Worm (Caenorhabditis elegans): ENCODE results near the gene sre-6.

sre-6 gene

DNA sequence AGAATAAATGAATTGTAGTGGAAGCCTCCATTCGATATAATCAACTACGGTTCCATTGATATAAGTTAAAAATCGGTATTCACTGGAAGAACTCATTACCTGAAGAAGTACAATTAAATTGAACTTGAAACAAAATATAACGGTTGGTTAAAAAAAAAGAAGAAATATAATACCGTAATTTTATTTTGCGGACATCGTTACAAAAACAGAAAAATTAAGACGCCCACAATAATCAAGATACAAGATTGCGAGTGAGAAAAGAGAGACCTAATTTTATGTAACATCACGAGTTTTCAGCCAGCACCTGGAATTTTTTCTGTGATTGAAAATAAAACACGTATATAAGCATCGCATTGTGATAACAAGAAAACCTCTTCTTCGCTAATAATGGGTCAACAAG is at the start of gene sre-6:
sre-6 (minus strand) TSS at position 101 of the 400 bp plus-strand sequence.
- TF ChIP-seq hnd-1 (tag; optimal IDR thresholded peaks at IDR 0.05) (no peak), ceh-36 (tag; optimal IDR thresholded peaks at IDR 0.05) (no peak), tbx-11 (GFP tag; IDR thresholded peaks at IDR 0.05) (no peak), hmbx-1 (tag; optimal IDR thresholded peaks at IDR 0.05) (no peak), flt-1 (GFP tag; IDR thresholded peaks at IDR 0.05) (no peak), ama-1 (optimal IDR thresholded peaks at IDR 0.05) (no peak)

DNA sequence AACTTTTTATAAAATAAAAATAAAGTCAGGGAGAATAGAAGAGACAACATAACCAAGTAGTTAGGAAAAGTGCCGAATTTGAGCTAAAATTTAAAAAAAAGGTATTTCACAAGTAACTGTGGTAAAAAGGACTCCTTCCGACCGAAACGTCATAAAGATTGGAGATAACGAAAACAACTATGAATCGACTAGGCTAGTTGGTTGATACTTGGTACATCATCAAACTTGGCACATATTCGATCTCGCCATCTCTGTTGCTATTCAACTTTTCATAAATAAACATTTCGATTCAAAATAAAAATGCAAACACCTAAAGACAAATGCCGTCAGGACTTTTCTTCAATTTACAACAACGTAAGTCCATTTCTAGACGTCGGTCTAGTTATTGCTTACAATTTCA is 49.2 kb upstream of the sre-6 start, which contains the start of gene C29A12.22:
C29A12.22 (plus strand) TSS at position 301 of the 400 bp plus-strand sequence.
- no peak for TF ChIP-seq ceh-13 (GFP tag; optimal IDR thresholded peaks at IDR 0.05)
- no peak for TF ChIP-seq ama-1 (optimal IDR thresholded peaks at IDR 0.05)
- no peak for TF ChIP-seq ceh-36 (tag; optimal IDR thresholded peaks at IDR 0.05)
- no peak for TF ChIP-seq hmg-4 (GFP tag; optimal IDR thresholded peaks at IDR 0.05)
- TF ChIP-seq tbx-11 (GFP tag; IDR thresholded peaks at IDR 0.05) = no peak
- TF ChIP-seq ets-7 (tag; optimal IDR thresholded peaks at IDR 0.05) = no peak
- TF ChIP-seq pes-1 (GFP tag; IDR thresholded peaks at IDR 0.05) = no peak

DNA sequence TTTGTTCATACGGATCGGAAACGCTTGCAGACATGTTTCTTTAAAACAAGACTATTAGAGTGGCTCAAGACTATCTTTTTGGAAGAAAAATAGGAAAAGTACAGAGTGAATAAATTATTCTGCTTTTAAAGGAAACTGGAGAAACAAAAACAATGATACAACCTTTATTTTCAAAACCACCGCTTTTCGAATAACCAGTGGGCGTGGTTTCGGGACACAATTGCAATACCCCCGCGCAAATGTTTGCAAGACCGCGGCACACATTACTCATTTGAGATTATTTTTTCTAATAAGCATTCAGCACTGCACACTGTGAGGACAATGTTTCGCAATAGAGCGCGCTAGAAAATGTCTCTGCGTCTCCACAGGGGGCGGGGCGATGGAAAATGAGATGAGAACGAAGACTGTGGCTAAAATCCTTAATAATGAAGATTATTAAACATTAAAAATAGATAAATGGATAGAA is 45.3 kb upstream of the sre-6 start, which contains the start of gene plrg-1:
plrg-1 (minus strand) TSS at position 51 of the 466 bp plus-strand sequence.
- TF ChIP-seq hmg-4 (GFP tag; optimal IDR thresholded peaks at IDR 0.05) = peak; percentile 88
- no peak; the same call in 1 of the 2 replicates for TF ChIP-seq pes-1 (GFP tag; IDR thresholded peaks at IDR 0.05)
- peak; percentile 64 for TF ChIP-seq B0310.2 (tag; optimal IDR thresholded peaks at IDR 0.05)
- peak; percentile 89 for TF ChIP-seq scrt-1 (GFP tag; IDR thresholded peaks at IDR 0.05)
- peak; percentile 89 for TF ChIP-seq sea-1 (GFP tag; conservative IDR thresholded peaks at IDR 0.05)
- TF ChIP-seq F13C5.2 (tag; optimal IDR thresholded peaks at IDR 0.05) = peak; percentile 94
- TF ChIP-seq aly-1 (tag; optimal IDR thresholded peaks at IDR 0.05) = peak; percentile 72
- peak; percentile 64 for TF ChIP-seq ceh-13 (GFP tag; optimal IDR thresholded peaks at IDR 0.05)
- TF ChIP-seq tbx-37 (GFP tag; conservative IDR thresholded peaks at IDR 0.05) = peak; percentile 88
- TF ChIP-seq ceh-36 (tag; optimal IDR thresholded peaks at IDR 0.05) = peak; percentile 88
- peak; percentile 41 for TF ChIP-seq hmbx-1 (tag; optimal IDR thresholded peaks at IDR 0.05)
- peak; percentile 77 for TF ChIP-seq flt-1 (GFP tag; IDR thresholded peaks at IDR 0.05)
- peak; percentile 80 for TF ChIP-seq tbx-11 (GFP tag; IDR thresholded peaks at IDR 0.05)
- TF ChIP-seq tra-4 (tag; optimal IDR thresholded peaks at IDR 0.05) = peak; percentile 32
- TF ChIP-seq ets-7 (tag; optimal IDR thresholded peaks at IDR 0.05) = peak; percentile 78
- TF ChIP-seq hnd-1 (tag; optimal IDR thresholded peaks at IDR 0.05) = peak; percentile 61
- no peak for TF ChIP-seq ama-1 (optimal IDR thresholded peaks at IDR 0.05)

DNA sequence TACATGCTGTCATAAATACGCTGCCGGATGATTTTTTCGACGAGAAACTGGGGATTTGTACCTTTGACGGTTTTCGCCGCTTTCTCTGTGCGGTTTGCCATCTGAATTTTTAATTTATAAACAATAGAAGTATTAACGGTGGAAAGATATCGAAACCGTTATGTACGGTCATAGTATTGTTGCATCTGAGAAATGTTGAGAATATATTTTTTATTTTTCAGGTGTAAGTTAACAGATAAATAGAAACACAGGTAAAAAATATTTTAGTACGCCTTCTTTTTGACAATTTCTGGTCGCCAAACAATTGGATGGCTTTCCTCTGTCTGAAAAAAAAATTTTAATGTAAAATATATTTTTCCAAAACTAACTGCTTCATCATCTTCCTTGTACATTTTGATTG is 43.3 kb upstream of the sre-6 start, which contains the start of gene prp-38:
prp-38 (minus strand) TSS at position 101 of the 400 bp plus-strand sequence.
- TF ChIP-seq flt-1 (GFP tag; IDR thresholded peaks at IDR 0.05) (no peak), hmg-4 (GFP tag; optimal IDR thresholded peaks at IDR 0.05) (no peak), hnd-1 (tag; optimal IDR thresholded peaks at IDR 0.05) (no peak)

DNA sequence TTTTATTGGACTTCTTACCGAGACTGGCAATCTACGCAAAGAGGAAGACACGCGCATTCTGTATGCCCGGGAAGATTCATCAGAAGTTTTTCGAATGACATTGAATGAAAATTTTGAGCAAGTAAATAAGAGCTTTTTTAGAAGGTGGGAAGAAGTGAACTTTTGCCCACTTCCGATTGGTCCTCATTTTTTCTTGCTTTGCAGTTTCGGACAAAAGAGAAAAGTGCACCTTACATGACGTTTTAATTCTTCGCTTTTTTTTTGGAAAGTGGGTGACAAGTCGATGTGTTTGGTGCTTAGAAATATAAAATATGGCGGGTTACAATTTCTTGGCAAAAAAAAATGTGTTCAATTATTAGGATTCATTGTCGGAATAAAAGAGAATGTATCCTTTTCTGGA is 41.8 kb upstream of the sre-6 start, which contains the start of gene secs-1:
secs-1 (minus strand) TSS at position 101 of the 400 bp plus-strand sequence.
- TF ChIP-seq flt-1 (GFP tag; IDR thresholded peaks at IDR 0.05) = no peak
- TF ChIP-seq ceh-13 (GFP tag; optimal IDR thresholded peaks at IDR 0.05) = no peak
- no peak for TF ChIP-seq tbx-37 (GFP tag; conservative IDR thresholded peaks at IDR 0.05)

DNA sequence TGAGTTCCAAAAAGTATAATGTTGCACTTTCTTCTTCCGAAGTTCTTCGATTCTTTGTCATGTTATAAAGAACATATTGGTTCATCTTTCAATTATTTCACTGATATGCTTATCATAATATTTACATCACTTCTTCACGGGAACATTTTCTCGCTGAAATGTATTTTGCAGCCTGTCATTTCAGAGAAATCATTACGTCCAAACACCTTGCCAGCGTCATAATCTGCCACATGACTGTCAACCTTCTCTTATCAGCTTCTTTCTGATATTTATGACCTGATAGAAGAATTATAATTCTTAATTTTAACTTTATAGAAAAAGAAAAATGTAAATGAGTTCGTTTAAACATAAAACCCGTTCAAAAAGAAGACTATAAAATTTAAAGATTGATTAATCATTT is 39.5 kb upstream of the sre-6 start:
- no peak for TF ChIP-seq tbx-37 (GFP tag; conservative IDR thresholded peaks at IDR 0.05)
- no peak for TF ChIP-seq tbx-11 (GFP tag; IDR thresholded peaks at IDR 0.05)
- TF ChIP-seq hnd-1 (tag; optimal IDR thresholded peaks at IDR 0.05) = no peak
- TF ChIP-seq hmbx-1 (tag; optimal IDR thresholded peaks at IDR 0.05) = no peak
- no peak for TF ChIP-seq flt-1 (GFP tag; IDR thresholded peaks at IDR 0.05)
- TF ChIP-seq F13C5.2 (tag; optimal IDR thresholded peaks at IDR 0.05) = no peak
- no peak for TF ChIP-seq ceh-13 (GFP tag; optimal IDR thresholded peaks at IDR 0.05)
- TF ChIP-seq hmg-4 (GFP tag; optimal IDR thresholded peaks at IDR 0.05) = no peak
- no peak for TF ChIP-seq tra-4 (tag; optimal IDR thresholded peaks at IDR 0.05)
- no peak for TF ChIP-seq ceh-36 (tag; optimal IDR thresholded peaks at IDR 0.05)
- TF ChIP-seq scrt-1 (GFP tag; IDR thresholded peaks at IDR 0.05) = no peak

DNA sequence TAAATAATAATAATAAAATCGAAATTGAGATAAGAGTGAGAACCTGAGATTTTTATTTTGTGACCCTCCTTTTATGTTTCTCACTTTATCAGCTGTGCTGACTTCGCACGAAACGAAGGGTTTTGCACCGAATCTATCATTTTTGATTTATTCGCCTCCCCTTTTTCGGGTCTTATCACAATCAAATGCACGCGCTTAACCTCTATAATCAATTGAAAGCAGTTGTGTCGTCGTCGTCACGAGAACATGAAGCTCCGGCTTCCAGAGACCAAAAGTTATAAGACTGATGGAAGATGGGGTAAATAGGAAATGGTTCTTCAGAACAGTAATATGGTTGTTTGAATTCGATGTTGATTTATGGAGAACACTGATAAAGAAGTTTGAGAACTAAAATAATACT is 38.6 kb upstream of the sre-6 start, which contains the start of gene D1054.18:
D1054.18 (minus strand) TSS at position 45 of the 400 bp plus-strand sequence.
- no peak for TF ChIP-seq hmbx-1 (tag; optimal IDR thresholded peaks at IDR 0.05)
- no peak for TF ChIP-seq tbx-37 (GFP tag; conservative IDR thresholded peaks at IDR 0.05)
- TF ChIP-seq B0310.2 (tag; optimal IDR thresholded peaks at IDR 0.05) = no peak
- no peak for TF ChIP-seq ceh-36 (tag; optimal IDR thresholded peaks at IDR 0.05)
- no peak for TF ChIP-seq ama-1 (optimal IDR thresholded peaks at IDR 0.05)
- TF ChIP-seq tbx-11 (GFP tag; IDR thresholded peaks at IDR 0.05) = no peak

DNA sequence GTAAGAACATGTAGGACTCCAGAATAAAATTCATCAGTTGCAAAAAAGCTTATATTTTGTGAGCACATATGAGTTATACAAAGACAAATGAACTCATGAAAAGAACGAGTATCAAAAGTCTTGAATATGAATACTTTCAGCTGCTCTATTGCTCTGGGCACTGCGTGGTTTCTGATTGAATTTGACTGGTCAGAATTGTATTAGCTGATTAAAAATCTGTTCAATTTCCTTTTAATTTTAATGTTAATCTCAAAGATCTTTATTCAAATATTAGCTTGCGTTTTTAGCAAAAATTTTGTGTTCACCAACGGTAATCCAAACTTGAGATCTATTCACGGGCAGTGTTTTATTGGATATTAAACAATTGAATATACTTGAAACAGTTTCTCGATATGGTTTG is 35.5 kb upstream of the sre-6 start, which contains the start of gene srh-184:
srh-184 (minus strand) TSS at position 101 of the 400 bp plus-strand sequence.
- TF ChIP-seq tbx-11 (GFP tag; IDR thresholded peaks at IDR 0.05) = no peak
- TF ChIP-seq ceh-13 (GFP tag; optimal IDR thresholded peaks at IDR 0.05) = no peak
- no peak for TF ChIP-seq tra-4 (tag; optimal IDR thresholded peaks at IDR 0.05)
- no peak for TF ChIP-seq ama-1 (optimal IDR thresholded peaks at IDR 0.05)
- TF ChIP-seq sea-1 (GFP tag; conservative IDR thresholded peaks at IDR 0.05) = no peak
- no peak for TF ChIP-seq F13C5.2 (tag; optimal IDR thresholded peaks at IDR 0.05)
- no peak for TF ChIP-seq tbx-37 (GFP tag; conservative IDR thresholded peaks at IDR 0.05)
- no peak for TF ChIP-seq aly-1 (tag; optimal IDR thresholded peaks at IDR 0.05)

All from whole organism, early embryonic.